Worm (Caenorhabditis elegans) whole organism, late embryonic: ENCODE results near the gene F36H9.1.

ENCODE experiments used
- K02D7.2 ChIP-seq: sonication (generic microtip); optimal IDR thresholded peaks from 2 replicates; lab custom pipeline; 2017; ENCODE audit warnings: mild to moderate bottlenecking, missing genetic modification characterization, missing compliant biosample characterization
- K09A11.1 ChIP-seq: sonication (generic microtip); optimal IDR thresholded peaks from 2 replicates; lab custom pipeline; 2017; ENCODE audit warnings: antibody characterized with exemption, mild to moderate bottlenecking, missing genetic modification characterization, missing compliant biosample characterization; ENCODE audit not compliant: insufficient read depth
- T23F11.4 ChIP-seq: fragments of 200-800 bp; sonication (Bioruptor generic); optimal IDR thresholded peaks from 2 replicates; lab custom pipeline; 2018; ENCODE audit warnings: mild to moderate bottlenecking, missing genetic modification characterization, missing compliant biosample characterization
- ahr-1 ChIP-seq: sonication (generic microtip); optimal IDR thresholded peaks from 2 replicates; lab custom pipeline; 2016; ENCODE audit warnings: missing genetic modification characterization, missing compliant biosample characterization
- ceh-30 ChIP-seq: fragments of 150-350 bp; optimal IDR thresholded peaks from 2 replicates; lab custom pipeline; 2014; ENCODE audit warnings: missing biosample characterization, missing genetic modification characterization
- elt-2 ChIP-seq: sonication (generic microtip); optimal IDR thresholded peaks from 2 replicates; lab custom pipeline; 2016; ENCODE audit warnings: missing genetic modification reagents, missing genetic modification characterization, missing compliant biosample characterization
- ets-4 ChIP-seq: sonication (generic microtip); optimal IDR thresholded peaks from 2 replicates; lab custom pipeline; 2016; ENCODE audit warnings: missing genetic modification characterization, missing compliant biosample characterization
- eyg-1 ChIP-seq: sonication (generic microtip); optimal IDR thresholded peaks from 2 replicates; lab custom pipeline; 2016; ENCODE audit warnings: missing genotype, missing genetic modification characterization, missing compliant biosample characterization
- gmeb-2 ChIP-seq: sonication (generic microtip); optimal IDR thresholded peaks from 2 replicates; lab custom pipeline; 2016; ENCODE audit warnings: missing genetic modification characterization, inconsistent platforms, missing compliant biosample characterization
- hlh-13 ChIP-seq: fragments of 200-800 bp; sonication (Bioruptor generic); optimal IDR thresholded peaks from 2 replicates; lab custom pipeline; 2018; ENCODE audit warnings: mild to moderate bottlenecking, missing genetic modification characterization, missing compliant biosample characterization
- mec-3 ChIP-seq: sonication (generic microtip); optimal IDR thresholded peaks from 2 replicates; lab custom pipeline; 2016; ENCODE audit warnings: borderline replicate concordance, missing genetic modification characterization, missing compliant biosample characterization
- pat-9 ChIP-seq: fragments of 200-800 bp; sonication (Bioruptor generic); optimal IDR thresholded peaks from 2 replicates; lab custom pipeline; 2018; ENCODE audit warnings: mild to moderate bottlenecking, missing genetic modification characterization, moderate library complexity, missing compliant biosample characterization
- pax-1 ChIP-seq: fragments of 150-350 bp; optimal IDR thresholded peaks from 2 replicates; lab custom pipeline; 2014; ENCODE audit warnings: missing biosample characterization, missing genetic modification characterization
- pha-2 ChIP-seq: sonication (generic microtip); optimal IDR thresholded peaks from 2 replicates; lab custom pipeline; 2017; ENCODE audit warnings: mild to moderate bottlenecking, missing genetic modification characterization, missing compliant biosample characterization
- pros-1 ChIP-seq: fragments of 150-350 bp; optimal IDR thresholded peaks from 2 replicates; lab custom pipeline; 2014; ENCODE audit warnings: missing biosample characterization, missing genetic modification reagents, missing genetic modification characterization
- rnt-1 ChIP-seq: sonication (generic microtip); optimal IDR thresholded peaks from 2 replicates; lab custom pipeline; 2016; ENCODE audit warnings: missing genetic modification characterization, missing compliant biosample characterization
- sox-2 ChIP-seq: fragments of 200-800 bp; sonication (Bioruptor generic); IDR thresholded peaks from 2 replicates; pipeline ENCODE4 v1.3.6; 2022; ENCODE audit warnings: missing genetic modification reagents, missing genetic modification characterization, missing compliant biosample characterization
- sox-4 ChIP-seq: sonication (generic microtip); optimal IDR thresholded peaks from 2 replicates; lab custom pipeline; 2017; ENCODE audit warnings: mild to moderate bottlenecking, missing genetic modification characterization, inconsistent platforms, missing compliant biosample characterization
- syd-9 ChIP-seq: sonication (generic microtip); optimal IDR thresholded peaks from 2 replicates; lab custom pipeline; 2016; ENCODE audit warnings: mild to moderate bottlenecking, missing genetic modification characterization, moderate library complexity, missing compliant biosample characterization
- tbx-2 ChIP-seq: sonication (generic microtip); optimal IDR thresholded peaks from 2 replicates; lab custom pipeline; 2016; ENCODE audit warnings: missing genetic modification characterization, missing compliant biosample characterization
- tbx-7 ChIP-seq: sonication (generic microtip); optimal IDR thresholded peaks from 2 replicates; lab custom pipeline; 2016; ENCODE audit warnings: missing genotype, missing genetic modification characterization, missing compliant biosample characterization
- ttx-3 ChIP-seq: sonication (generic microtip); optimal IDR thresholded peaks from 2 replicates; lab custom pipeline; 2016; ENCODE audit warnings: missing genetic modification reagents, missing genetic modification characterization, missing compliant biosample characterization
- unc-55 ChIP-seq: sonication (generic microtip); optimal IDR thresholded peaks from 2 replicates; lab custom pipeline; 2017; ENCODE audit warnings: missing biosample characterization, missing genetic modification reagents, missing genetic modification characterization
- zip-5 ChIP-seq: sonication (generic microtip); optimal IDR thresholded peaks from 2 replicates; lab custom pipeline; 2016; ENCODE audit warnings: missing genetic modification characterization, missing compliant biosample characterization

The F36H9.1 gene

DNA sequence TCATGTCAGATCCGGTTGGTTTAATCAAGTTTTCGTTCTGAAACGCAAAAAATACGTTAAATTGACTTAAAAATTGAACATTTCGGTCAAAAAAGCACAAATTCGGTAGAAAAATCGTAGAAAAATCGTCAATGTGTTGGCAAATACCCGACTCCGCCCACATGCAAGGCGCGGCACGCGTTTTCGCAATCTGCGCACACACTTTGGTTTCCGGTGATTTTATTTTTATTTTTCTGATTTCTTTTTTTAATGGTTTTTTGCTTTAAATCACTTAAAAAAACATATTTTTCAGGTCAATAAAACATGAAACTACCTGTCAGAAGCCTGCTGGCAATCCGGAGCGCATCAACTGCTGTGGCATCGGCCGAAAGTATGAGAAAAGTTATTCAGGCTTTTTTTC, 27.0 kb downstream of the F36H9.1 start, which contains the start of the genes gly-7 and mrpl-39 (continued):
- TF ChIP-seq tbx-2 (peak; percentile 55), pax-1 (tag; lab: Kevin White, UChicago) (no peak), T23F11.4 (GFP tag; lab: Kevin White, UChicago) (no peak), zip-5 (tag; lab: Kevin White, UChicago) (peak; percentile 16), sox-2 (GFP tag; lab: Robert Waterston, UW) (no peak), syd-9 (no peak), gmeb-2 (tag; lab: Kevin White, UChicago) (peak; percentile 47), unc-55 (GFP tag; lab: Kevin White, UChicago) (no peak), ttx-3 (peak; percentile 27)
- TF ChIP-seq, all 69 proteins: peak for 22

DNA sequence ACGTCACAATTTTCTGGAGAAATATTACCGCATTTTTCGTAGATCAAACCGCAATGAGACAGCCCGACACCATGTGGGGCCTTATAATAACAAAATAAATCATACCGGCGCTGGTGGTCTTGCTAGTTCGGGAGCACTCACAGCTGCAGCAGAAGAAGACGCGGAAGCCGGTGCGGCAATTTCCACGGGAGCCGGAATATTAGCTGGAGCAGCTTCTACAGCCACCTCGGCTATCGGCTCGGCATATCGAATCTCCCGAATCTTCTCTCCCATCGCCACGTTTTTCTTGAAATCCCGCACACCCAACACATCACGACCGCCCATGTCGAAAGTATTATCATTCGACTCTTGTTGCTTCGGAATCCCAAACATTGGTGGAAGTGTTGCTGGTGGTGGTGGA, 30.2 kb downstream of the F36H9.1 start:
- TF ChIP-seq rnt-1 (tag; lab: Kevin White, UChicago) = no peak
- TF ChIP-seq sox-4 (tag; lab: Kevin White, UChicago) = no peak
- TF ChIP-seq hlh-13 (GFP tag; lab: Kevin White, UChicago) = no peak

DNA sequence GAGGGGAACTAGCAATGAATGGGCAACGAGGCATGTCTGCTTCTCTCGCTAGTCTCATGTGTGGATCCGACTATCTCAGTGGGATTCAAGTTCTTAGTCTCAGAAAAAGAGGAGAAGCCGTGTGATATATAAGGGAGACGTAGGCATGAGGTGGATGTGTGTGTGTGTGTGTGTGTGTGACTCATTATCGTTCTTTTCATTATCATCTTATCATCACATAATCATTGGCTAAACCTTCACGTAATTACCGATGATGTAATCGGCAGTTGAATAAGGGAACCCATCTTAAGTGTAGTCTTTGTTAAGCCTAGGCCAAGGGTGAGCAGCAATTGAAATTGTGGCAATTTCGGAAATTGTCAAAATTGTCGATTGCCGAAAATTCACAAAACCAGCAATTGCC, 35.7 kb downstream of the F36H9.1 start, which contains the start of gene Y32G9B.1:
Y32G9B.1 (minus strand) TSS at position 101 of the 400 bp plus-strand sequence.
- TF ChIP-seq tbx-7 = no peak
- TF ChIP-seq elt-2 (tag; lab: Kevin White, UChicago) = peak; percentile 29

- TF ChIP-seq pha-2 (tag; lab: Kevin White, UChicago) = no peak
- no peak for TF ChIP-seq pat-9 (tag; lab: Kevin White, UChicago)
- no peak for TF ChIP-seq ets-4 (tag; lab: Kevin White, UChicago)
- TF ChIP-seq ceh-30 (tag; lab: Kevin White, UChicago) = no peak
- TF ChIP-seq K02D7.2 = no peak
- TF ChIP-seq T23F11.4 (GFP tag; lab: Kevin White, UChicago) = no peak
Measured at ce11 chrV:1841744-1842143, 47.4 kb downstream of the F36H9.1 start, which contains the start of gene T10B5.8. TSS of gene T10B5.8 (plus strand) at chrV:1842044.

- TF ChIP-seq eyg-1 (tag; lab: Kevin White, UChicago) (no peak), mec-3 (no peak), syd-9 (no peak), pros-1 (no peak), ahr-1 (no peak), elt-2 (tag; lab: Kevin White, UChicago) (peak; percentile 79), sox-2 (GFP tag; lab: Robert Waterston, UW) (no peak), unc-55 (GFP tag; lab: Kevin White, UChicago) (no peak), K09A11.1 (no peak)
Measured at ce11 chrV:1845977-1846376, 51.7 kb downstream of the F36H9.1 start, which contains the start of gene T10B5.7. TSS of gene T10B5.7 (plus strand) at chrV:1846201.
